Fruit fly (Drosophila melanogaster) whole organism, prepupa: ENCODE results near the gene Srx.
A peak's percentile ranks its signal among the peaks of the same experiment; 100 is the strongest.

ENCODE experiments used
- Blimp-1 ChIP-seq: fragments of 200-800 bp; sonication (Bioruptor generic); optimal IDR thresholded peaks from 3 replicates; lab custom pipeline; 2017; ENCODE audit warnings: missing biosample characterization, missing genetic modification characterization, mild to moderate bottlenecking, moderate library complexity, missing genetic modification reagents
- CG10631 ChIP-seq: fragments of 200-800 bp; sonication (Bioruptor generic); optimal IDR thresholded peaks from 2 replicates; lab custom pipeline; 2016; ENCODE audit warnings: missing biosample characterization, missing genetic modification characterization
- CG11294 ChIP-seq: fragments of 200-800 bp; sonication (Bioruptor generic); IDR thresholded peaks from 2 replicates; pipeline ENCODE4 v1.3.6; 2022; ENCODE audit warnings: missing biosample characterization, missing genetic modification characterization
- CG11762 ChIP-seq: fragments of 200-800 bp; sonication (Bioruptor generic); optimal IDR thresholded peaks from 3 replicates; lab custom pipeline; 2016; ENCODE audit warnings: missing biosample characterization, missing genetic modification characterization; ENCODE audit not compliant: insufficient read depth
- CG11902 ChIP-seq: fragments of 200-800 bp; sonication (Bioruptor generic); optimal IDR thresholded peaks from 3 replicates; lab custom pipeline; 2016; ENCODE audit warnings: missing biosample characterization, missing genetic modification characterization
- CG1621 ChIP-seq: fragments of 200-800 bp; sonication (Bioruptor generic); optimal IDR thresholded peaks from 3 replicates; lab custom pipeline; 2018; ENCODE audit warnings: missing biosample characterization, mild to moderate bottlenecking, missing genetic modification characterization
- CG3032 ChIP-seq: fragments of 200-800 bp; optimal IDR thresholded peaks from 2 replicates; lab custom pipeline; 2019; ENCODE audit warnings: missing biosample characterization, mild to moderate bottlenecking, missing genetic modification characterization, moderate library complexity
- CG31627 ChIP-seq: fragments of 200-800 bp; sonication (Bioruptor generic); optimal IDR thresholded peaks from 3 replicates; lab custom pipeline; 2016; ENCODE audit warnings: missing biosample characterization, missing genetic modification characterization
- CG32006 ChIP-seq: fragments of 200-800 bp; sonication (Bioruptor generic); optimal IDR thresholded peaks from 3 replicates; lab custom pipeline; 2017; ENCODE audit warnings: missing biosample characterization, mild to moderate bottlenecking, missing genetic modification characterization
- CG34406 ChIP-seq: fragments of 200-800 bp; sonication (Bioruptor generic); optimal IDR thresholded peaks from 3 replicates; lab custom pipeline; 2016; ENCODE audit warnings: missing biosample characterization, missing genetic modification characterization
- CG3919 ChIP-seq: fragments of 200-800 bp; sonication (Bioruptor generic); optimal IDR thresholded peaks from 3 replicates; lab custom pipeline; 2016; ENCODE audit warnings: missing biosample characterization, missing genetic modification characterization
- CG6163 ChIP-seq: fragments of 200-800 bp; sonication (Bioruptor generic); IDR thresholded peaks from 3 replicates; pipeline ENCODE4 v1.3.6; 2022; ENCODE audit warnings: missing biosample characterization, missing genetic modification characterization
- CG6792 ChIP-seq: fragments of 200-800 bp; sonication (Bioruptor generic); optimal IDR thresholded peaks from 3 replicates; lab custom pipeline; 2016; ENCODE audit warnings: missing biosample characterization, missing genetic modification characterization
- CG6808 ChIP-seq: fragments of 200-800 bp; sonication (Bioruptor generic); optimal IDR thresholded peaks from 3 replicates; lab custom pipeline; 2017; ENCODE audit warnings: missing biosample characterization, missing genetic modification characterization, mild to moderate bottlenecking, moderate library complexity, missing genetic modification reagents
- CG6854 ChIP-seq: fragments of 200-800 bp; sonication (Bioruptor generic); optimal IDR thresholded peaks from 2 replicates; lab custom pipeline; 2017; ENCODE audit warnings: missing biosample characterization, mild to moderate bottlenecking, missing genetic modification characterization
- CG7368 ChIP-seq: fragments of 200-800 bp; sonication (Bioruptor generic); optimal IDR thresholded peaks from 3 replicates; lab custom pipeline; 2016; ENCODE audit warnings: missing biosample characterization, missing genetic modification characterization
- CG8119 ChIP-seq: fragments of 200-800 bp; sonication (Bioruptor generic); IDR thresholded peaks from 3 replicates; pipeline ENCODE4 v1.3.6; 2022; ENCODE audit warnings: missing biosample characterization, missing genetic modification characterization
- CG8319 ChIP-seq: fragments of 200-800 bp; sonication (Bioruptor generic); optimal IDR thresholded peaks from 3 replicates; lab custom pipeline; 2016; ENCODE audit warnings: missing biosample characterization, missing genetic modification characterization
- CG9139 ChIP-seq: fragments of 200-800 bp; sonication (Bioruptor generic); optimal IDR thresholded peaks from 3 replicates; lab custom pipeline; 2017; ENCODE audit warnings: missing biosample characterization, mild to moderate bottlenecking, missing genetic modification characterization
- Eip75B ChIP-seq: fragments of 200-800 bp; sonication (Bioruptor generic); optimal IDR thresholded peaks from 3 replicates; lab custom pipeline; 2016; ENCODE audit warnings: missing biosample characterization, missing genetic modification characterization
- Eip78C ChIP-seq: fragments of 200-800 bp; sonication (Bioruptor generic); peaks from one replicate; lab custom pipeline; 2016; ENCODE audit warnings: missing biosample characterization, missing genetic modification characterization
- Eip93F ChIP-seq: fragments of 200-800 bp; sonication (Bioruptor generic); optimal IDR thresholded peaks from 2 replicates; lab custom pipeline; 2016; ENCODE audit warnings: missing biosample characterization, mild to moderate bottlenecking, missing genetic modification characterization
- Ets96B ChIP-seq: fragments of 200-800 bp; optimal IDR thresholded peaks from 2 replicates; lab custom pipeline; 2019; ENCODE audit warnings: missing biosample characterization, mild to moderate bottlenecking, missing genetic modification characterization, moderate library complexity
- Hr38 ChIP-seq: sonication (Bioruptor generic); optimal IDR thresholded peaks from 2 replicates; lab custom pipeline; 2016; ENCODE audit warnings: missing biosample characterization, missing genetic modification characterization
- Hr39 ChIP-seq: fragments of 200-800 bp; sonication (Bioruptor generic); optimal IDR thresholded peaks from 2 replicates; lab custom pipeline; 2016; ENCODE audit warnings: missing biosample characterization, missing genetic modification characterization
- Hr4 ChIP-seq: fragments of 200-800 bp; sonication (Bioruptor generic); optimal IDR thresholded peaks from 3 replicates; lab custom pipeline; 2016; ENCODE audit warnings: missing biosample characterization, missing genetic modification characterization
- Lpt ChIP-seq: fragments of 200-800 bp; sonication (Bioruptor generic); optimal IDR thresholded peaks from 3 replicates; lab custom pipeline; 2016; ENCODE audit warnings: missing biosample characterization, missing genetic modification characterization
- Met ChIP-seq: fragments of 200-800 bp; sonication (Bioruptor generic); optimal IDR thresholded peaks from 3 replicates; lab custom pipeline; 2016; ENCODE audit warnings: missing biosample characterization, missing genetic modification characterization
- OdsH ChIP-seq: fragments of 200-800 bp; sonication (Bioruptor generic); optimal IDR thresholded peaks from 3 replicates; lab custom pipeline; 2016; ENCODE audit warnings: missing biosample characterization, missing genetic modification characterization
- Smox ChIP-seq: fragments of 200-800 bp; sonication (Bioruptor generic); optimal IDR thresholded peaks from 3 replicates; lab custom pipeline; 2016; ENCODE audit warnings: missing biosample characterization, missing genetic modification characterization
- Sox14 ChIP-seq: fragments of 200-800 bp; sonication (Bioruptor generic); optimal IDR thresholded peaks from 3 replicates; lab custom pipeline; 2016; ENCODE audit warnings: missing biosample characterization, missing genetic modification characterization
- Sox15 ChIP-seq: fragments of 200-800 bp; sonication (Bioruptor generic); optimal IDR thresholded peaks from 3 replicates; lab custom pipeline; 2016; ENCODE audit warnings: missing biosample characterization, missing genetic modification characterization
- achi ChIP-seq: fragments of 200-800 bp; sonication (Bioruptor generic); optimal IDR thresholded peaks from 3 replicates; lab custom pipeline; 2016; ENCODE audit warnings: missing biosample characterization, missing genetic modification characterization
- acj6 ChIP-seq: fragments of 200-800 bp; sonication (Bioruptor generic); optimal IDR thresholded peaks from 3 replicates; lab custom pipeline; 2016; ENCODE audit warnings: missing biosample characterization, missing genetic modification characterization
- cyc ChIP-seq: fragments of 200-800 bp; sonication (Bioruptor generic); optimal IDR thresholded peaks from 3 replicates; lab custom pipeline; 2016; ENCODE audit warnings: missing biosample characterization, missing genetic modification characterization
- dac ChIP-seq: fragments of 200-800 bp; sonication (Bioruptor generic); optimal IDR thresholded peaks from 2 replicates; lab custom pipeline; 2017; ENCODE audit warnings: missing biosample characterization, mild to moderate bottlenecking, missing genetic modification characterization
- dsx ChIP-seq: fragments of 200-800 bp; optimal IDR thresholded peaks from 3 replicates; lab custom pipeline; 2019; ENCODE audit warnings: missing biosample characterization, mild to moderate bottlenecking, missing genetic modification characterization, moderate library complexity; ENCODE audit not compliant: poor library complexity, severe bottlenecking
- eg ChIP-seq: fragments of 200-800 bp; sonication (Bioruptor generic); IDR thresholded peaks from 3 replicates; pipeline ENCODE4 v1.3.6; 2022; ENCODE audit warnings: missing biosample characterization, missing genetic modification characterization
- esn ChIP-seq: fragments of 200-800 bp; sonication (Bioruptor generic); optimal IDR thresholded peaks from 2 replicates; lab custom pipeline; 2016; ENCODE audit warnings: missing biosample characterization, mild to moderate bottlenecking, missing genetic modification characterization, moderate library complexity
- fd59A ChIP-seq: fragments of 200-800 bp; sonication (Bioruptor generic); optimal IDR thresholded peaks from 2 replicates; lab custom pipeline; 2017; ENCODE audit warnings: missing biosample characterization, mild to moderate bottlenecking, missing genetic modification characterization, missing genetic modification reagents
- fd85E ChIP-seq: fragments of 200-800 bp; sonication (Bioruptor generic); optimal IDR thresholded peaks from 3 replicates; lab custom pipeline; 2016; ENCODE audit warnings: missing biosample characterization, missing genetic modification characterization
- fkh ChIP-seq: fragments of 200-800 bp; sonication (Bioruptor generic); optimal IDR thresholded peaks from 3 replicates; lab custom pipeline; 2017; ENCODE audit warnings: missing biosample characterization, mild to moderate bottlenecking, missing genetic modification characterization, moderate library complexity
- lz ChIP-seq: fragments of 200-800 bp; sonication (Bioruptor generic); optimal IDR thresholded peaks from 3 replicates; lab custom pipeline; 2016; ENCODE audit warnings: missing biosample characterization, missing genetic modification characterization
- net ChIP-seq: fragments of 200-800 bp; sonication (Bioruptor generic); optimal IDR thresholded peaks from 3 replicates; lab custom pipeline; 2016; ENCODE audit warnings: missing biosample characterization, missing genetic modification characterization
- pdm3 ChIP-seq: fragments of 200-800 bp; sonication (Bioruptor generic); optimal IDR thresholded peaks from 3 replicates; lab custom pipeline; 2016; ENCODE audit warnings: missing biosample characterization, missing genetic modification characterization
- salr ChIP-seq, 2 experiments: fragments of 200-800 bp; sonication (Bioruptor generic); optimal IDR thresholded peaks; 3 replicates each; lab custom pipeline; 2016 to 2018; ENCODE audit warnings: missing biosample characterization in 2 of 2, missing genetic modification characterization in 2 of 2, mild to moderate bottlenecking in 1 of 2
- spab ChIP-seq: fragments of 200-800 bp; sonication (Bioruptor generic); optimal IDR thresholded peaks from 2 replicates; lab custom pipeline; 2017; ENCODE audit warnings: missing biosample characterization, mild to moderate bottlenecking, missing genetic modification characterization, missing genetic modification reagents
- ss ChIP-seq, 2 experiments: fragments of 200-800 bp; sonication (Bioruptor generic); optimal IDR thresholded peaks; 2 replicates in 1 of 2; 3 replicates in 1 of 2; lab custom pipeline; 2017 to 2018; ENCODE audit warnings: mild to moderate bottlenecking in 2 of 2, missing biosample characterization in 2 of 2, missing genetic modification characterization in 2 of 2, moderate library complexity in 1 of 2
- svp ChIP-seq: fragments of 200-800 bp; sonication (Bioruptor generic); peaks from one replicate; lab custom pipeline; 2016; ENCODE audit warnings: missing biosample characterization, missing genetic modification characterization
- topi ChIP-seq: fragments of 200-800 bp; sonication (Bioruptor generic); optimal IDR thresholded peaks from 3 replicates; lab custom pipeline; 2016; ENCODE audit warnings: missing biosample characterization, missing genetic modification characterization
- vri ChIP-seq: fragments of 200-800 bp; sonication (Bioruptor generic); optimal IDR thresholded peaks from 3 replicates; lab custom pipeline; 2016; ENCODE audit warnings: missing biosample characterization, mild to moderate bottlenecking, missing genetic modification characterization

Srx gene

dm6 chrX:17880269-17880889, 23.6 kb downstream of the Srx start:
- TF ChIP-seq cyc (GFP tag; lab: Kevin White, UChicago) (peak; percentile 92), Met (peak; percentile 95), acj6 (GFP tag; lab: Kevin White, UChicago) (peak; percentile 91), vri (GFP tag; lab: Kevin White, UChicago) (peak; percentile 93), CG6808 (GFP tag; lab: Kevin White, UChicago) (peak; percentile 72), CG11762 (GFP tag; lab: Kevin White, UChicago) (peak; percentile 80), net (GFP tag; lab: Kevin White, UChicago) (peak; percentile 86), eg (GFP tag; lab: Robert Waterston, UW) (peak; percentile 97), Sox15 (peak; percentile 85), OdsH (GFP tag; lab: Kevin White, UChicago) (peak; percentile 93), fd85E (GFP tag; lab: Kevin White, UChicago) (peak; percentile 53), topi (GFP tag; lab: Kevin White, UChicago) (peak; percentile 92), dsx (GFP tag; lab: Kevin White, UChicago) (peak; percentile 75), CG3032 (tag; lab: Kevin White, UChicago) (peak; percentile 78), spab (GFP tag; lab: Kevin White, UChicago) (peak; percentile 47), Eip75B (GFP tag; lab: Kevin White, UChicago) (peak; percentile 91), CG6163 (GFP tag; lab: Robert Waterston, UW) (peak; percentile 92), svp (GFP tag; lab: Kevin White, UChicago) (peak; percentile 97), Hr39 (GFP tag; lab: Kevin White, UChicago) (peak; percentile 97), Blimp-1 (GFP tag; lab: Kevin White, UChicago) (peak; percentile 75), Sox14 (GFP tag; lab: Kevin White, UChicago) (peak; percentile 94), dac (GFP tag; lab: Kevin White, UChicago) (peak; percentile 87), Eip93F (GFP tag; lab: Kevin White, UChicago) (peak; percentile 92), Hr38 (GFP tag; lab: Kevin White, UChicago) (peak; percentile 58), achi (peak; percentile 89), CG34406 (peak; percentile 85), esn (GFP tag; lab: Kevin White, UChicago) (peak; percentile 94), CG9139 (peak; percentile 6), CG8319 (peak; percentile 77), CG11294 (GFP tag; lab: Robert Waterston, UW) (peak; percentile 89), CG11902 (GFP tag; lab: Kevin White, UChicago) (peak; percentile 83), Smox (peak; percentile 93), Lpt (GFP tag; lab: Kevin White, UChicago) (peak; percentile 87), pdm3 (peak; percentile 96), Eip78C (peak; percentile 97), CG3919 (GFP tag; lab: Kevin White, UChicago) (peak; percentile 85), CG31627 (GFP tag; lab: Kevin White, UChicago) (peak; percentile 97), CG6854 (GFP tag; lab: Kevin White, UChicago) (peak; percentile 65), CG7368 (GFP tag; lab: Kevin White, UChicago) (peak; percentile 79), CG1621 (tag; lab: Kevin White, UChicago) (peak; percentile 77), ss (GFP tag; optimal IDR thresholded peaks at IDR 0.05; lab: Kevin White, UChicago) (peak; percentile 54 to 80), fd59A (GFP tag; lab: Kevin White, UChicago) (peak; percentile 76), CG10631 (GFP tag; lab: Kevin White, UChicago) (peak; percentile 88), fkh (peak; percentile 71), CG32006 (GFP tag; lab: Kevin White, UChicago) (peak; percentile 95), salr (GFP tag; optimal IDR thresholded peaks at IDR 0.05; lab: Kevin White, UChicago) (peak; percentile 79 to 80), Hr4 (GFP tag; lab: Kevin White, UChicago) (peak; percentile 95), lz (GFP tag; lab: Kevin White, UChicago) (peak; percentile 96), CG8119 (GFP tag; lab: Robert Waterston, UW) (peak; percentile 92), Ets96B (tag; lab: Kevin White, UChicago) (peak; percentile 75), CG6792 (GFP tag; lab: Kevin White, UChicago) (peak; percentile 88)
